Worm (Caenorhabditis elegans): ENCODE measurements around the gene C09E8.1.
"Not testable (repeated sequence)": the region's sequence is repeated elsewhere in the genome, so short reads cannot be mapped to it uniquely, and the experiment has no call there.

Gene C09E8.1

ce11 chrII:555371-555770 lies 914 bp upstream of the C09E8.1 start:
- no peak for TF ChIP-seq him-1 (tag; optimal IDR thresholded peaks at IDR 0.05)
- no peak for TF ChIP-seq dao-5 (tag; optimal IDR thresholded peaks at IDR 0.05)
- no peak for TF ChIP-seq W03F9.2 (tag; optimal IDR thresholded peaks at IDR 0.05)

- TF ChIP-seq dao-5 (tag; optimal IDR thresholded peaks at IDR 0.05) = no peak
- TF ChIP-seq W03F9.2 (tag; optimal IDR thresholded peaks at IDR 0.05) = no peak
- no peak for TF ChIP-seq him-1 (tag; optimal IDR thresholded peaks at IDR 0.05)
Observed at ce11 chrII:568776-569175, 12.5 kb downstream of the C09E8.1 start, which contains the start of gene W08F4.5. W08F4.5 (minus strand) TSS chrII:568876.

DNA sequence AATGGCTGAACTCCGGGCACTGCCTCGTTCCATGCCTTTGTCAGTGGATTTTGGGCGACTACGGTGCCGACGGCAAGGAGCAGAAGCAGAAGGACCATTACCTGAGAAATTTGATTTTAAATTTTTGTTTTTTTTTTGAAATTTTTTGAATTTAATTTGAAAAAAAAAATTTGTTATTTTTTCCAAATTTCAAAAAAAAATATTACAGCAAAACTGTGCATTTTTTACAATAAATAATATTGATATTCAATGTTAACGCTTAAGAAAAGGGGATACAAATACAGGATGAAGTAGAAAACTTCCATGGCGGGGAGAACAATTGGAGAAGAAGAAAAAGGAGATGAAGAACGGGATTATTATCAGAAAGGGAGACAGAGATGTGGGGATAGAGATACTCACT lies 15.7 kb downstream of the C09E8.1 start, which contains the start of gene mlt-8:
Gene mlt-8 (minus strand): TSS at position 101 of the 400 bp plus-strand sequence.
- TF ChIP-seq W03F9.2 (tag; optimal IDR thresholded peaks at IDR 0.05) (no peak), dao-5 (tag; optimal IDR thresholded peaks at IDR 0.05) (no peak)

DNA sequence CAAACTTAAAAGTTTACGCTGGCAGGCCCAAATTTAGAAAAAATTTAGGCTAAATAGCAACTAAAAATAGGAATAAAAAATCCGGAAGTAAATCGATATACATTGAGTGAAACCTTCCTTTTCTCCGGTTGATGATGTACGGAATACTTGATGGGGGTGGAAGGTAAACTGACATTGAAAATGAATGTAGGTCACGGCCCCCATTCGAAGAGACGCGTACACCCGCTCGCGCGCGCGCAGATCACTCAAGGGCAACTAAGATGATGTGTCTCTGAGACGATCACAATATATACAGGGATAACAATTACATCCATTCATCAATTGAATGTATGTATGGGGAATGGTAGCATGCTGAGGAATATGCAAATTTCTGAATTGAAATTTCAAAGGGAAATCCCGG lies 17.8 kb downstream of the C09E8.1 start:
- no peak for TF ChIP-seq W03F9.2 (tag; optimal IDR thresholded peaks at IDR 0.05)
- TF ChIP-seq dao-5 (tag; optimal IDR thresholded peaks at IDR 0.05) = no peak
- no peak for TF ChIP-seq him-1 (tag; optimal IDR thresholded peaks at IDR 0.05)

DNA sequence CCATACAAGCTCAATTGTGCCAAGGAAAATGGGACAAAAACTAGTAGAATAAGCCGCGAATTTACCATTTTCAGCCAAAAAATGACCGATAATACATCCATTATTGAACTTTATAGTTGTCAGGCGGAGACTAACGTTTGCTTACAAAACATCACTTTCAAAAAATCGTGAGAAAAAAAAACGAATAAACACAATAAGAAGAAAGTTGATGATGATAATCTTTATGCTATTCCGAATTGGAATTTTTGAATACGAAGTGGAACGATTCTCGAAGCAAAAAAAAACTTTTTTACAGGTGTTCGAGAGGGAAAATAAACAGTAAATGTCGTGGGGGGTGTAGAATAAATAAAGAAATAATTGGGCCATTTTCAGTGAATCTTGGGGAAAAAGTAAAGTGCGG lies 21.3 kb downstream of the C09E8.1 start, which contains the start of gene W08F4.7:
Gene W08F4.7 (minus strand): TSS at position 101 of the 400 bp plus-strand sequence.
- TF ChIP-seq W03F9.2 (tag; optimal IDR thresholded peaks at IDR 0.05) = no peak
- TF ChIP-seq him-1 (tag; optimal IDR thresholded peaks at IDR 0.05) = no peak
- TF ChIP-seq dao-5 (tag; optimal IDR thresholded peaks at IDR 0.05) = no peak

DNA sequence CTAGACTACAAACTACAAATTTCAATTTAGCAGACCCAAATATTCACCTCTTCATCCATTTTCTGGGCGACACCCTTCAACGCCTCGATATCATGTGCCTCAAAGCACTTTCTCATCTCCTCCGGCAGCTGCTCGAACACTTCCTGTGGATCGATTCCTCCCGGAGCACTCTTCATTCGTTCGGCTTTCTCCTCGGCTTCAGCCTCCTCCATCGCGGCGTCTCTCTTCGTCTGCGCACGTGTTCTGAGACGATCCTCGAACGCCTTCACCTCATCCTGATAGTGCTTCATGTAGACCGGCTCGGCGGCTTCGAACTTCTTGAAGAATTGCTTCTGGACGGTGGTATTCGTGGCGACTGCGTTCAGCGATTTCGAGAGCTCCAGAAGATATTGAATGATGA lies 22.5 kb downstream of the C09E8.1 start:
- no peak for TF ChIP-seq W03F9.2 (tag; optimal IDR thresholded peaks at IDR 0.05)
- TF ChIP-seq dao-5 (tag; optimal IDR thresholded peaks at IDR 0.05) = no peak
- TF ChIP-seq him-1 (tag; optimal IDR thresholded peaks at IDR 0.05) = no peak

- TF ChIP-seq him-1 (tag; optimal IDR thresholded peaks at IDR 0.05) (no peak), dao-5 (tag; optimal IDR thresholded peaks at IDR 0.05) (no peak), W03F9.2 (tag; optimal IDR thresholded peaks at IDR 0.05) (no peak)
Observed at ce11 chrII:580189-580643, 23.9 kb downstream of the C09E8.1 start, which contains the start of the genes cdc-37 and W08F4.3. cdc-37 (minus strand) TSS chrII:580593. W08F4.3 (plus strand) TSS chrII:580602.

DNA sequence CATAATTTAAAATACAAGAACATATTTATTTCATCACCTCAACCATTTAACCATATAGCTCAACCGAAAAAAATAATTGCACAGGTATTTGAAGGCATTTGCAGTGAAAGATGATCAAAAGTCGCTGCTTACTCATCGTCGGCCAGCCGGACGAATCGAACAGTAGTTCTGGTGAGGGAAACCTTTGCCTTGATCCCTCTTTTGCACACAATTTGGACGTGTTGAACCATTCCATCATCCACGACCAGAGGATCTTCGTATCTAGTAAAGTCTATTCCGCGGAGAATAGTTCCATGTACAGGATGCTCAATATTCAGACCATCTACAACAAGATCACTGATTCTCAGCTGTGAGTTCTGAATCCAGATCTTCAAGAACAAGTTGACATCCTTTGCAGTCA lies 25.7 kb downstream of the C09E8.1 start:
- TF ChIP-seq dao-5 (tag; optimal IDR thresholded peaks at IDR 0.05) = no peak
- TF ChIP-seq him-1 (tag; optimal IDR thresholded peaks at IDR 0.05) = no peak
- no peak for TF ChIP-seq W03F9.2 (tag; optimal IDR thresholded peaks at IDR 0.05)

DNA sequence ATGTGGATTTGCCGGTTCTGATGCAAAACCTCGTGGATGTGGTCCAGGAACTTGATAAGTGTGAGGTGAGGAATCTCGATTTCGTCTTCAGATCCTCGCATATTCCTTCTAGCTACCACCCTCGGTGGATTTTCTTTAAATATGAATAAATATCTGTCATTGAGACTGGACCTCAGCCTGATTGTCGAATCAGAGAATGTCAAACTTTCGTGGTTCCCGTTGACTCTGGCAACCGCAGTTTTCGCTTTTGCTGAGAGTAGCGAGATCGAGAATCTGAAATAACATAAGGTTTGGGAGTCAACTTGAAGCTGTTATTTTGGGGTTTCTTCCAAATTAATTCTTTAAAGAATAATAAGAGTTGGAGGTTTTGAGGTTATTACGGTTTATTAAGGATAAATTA lies 26.4 kb downstream of the C09E8.1 start, which contains the start of gene fbxb-14:
Gene fbxb-14 (minus strand): TSS at position 101 of the 400 bp plus-strand sequence.
- TF ChIP-seq him-1 (tag; optimal IDR thresholded peaks at IDR 0.05) = no peak
- no peak for TF ChIP-seq dao-5 (tag; optimal IDR thresholded peaks at IDR 0.05)
- no peak for TF ChIP-seq W03F9.2 (tag; optimal IDR thresholded peaks at IDR 0.05)

DNA sequence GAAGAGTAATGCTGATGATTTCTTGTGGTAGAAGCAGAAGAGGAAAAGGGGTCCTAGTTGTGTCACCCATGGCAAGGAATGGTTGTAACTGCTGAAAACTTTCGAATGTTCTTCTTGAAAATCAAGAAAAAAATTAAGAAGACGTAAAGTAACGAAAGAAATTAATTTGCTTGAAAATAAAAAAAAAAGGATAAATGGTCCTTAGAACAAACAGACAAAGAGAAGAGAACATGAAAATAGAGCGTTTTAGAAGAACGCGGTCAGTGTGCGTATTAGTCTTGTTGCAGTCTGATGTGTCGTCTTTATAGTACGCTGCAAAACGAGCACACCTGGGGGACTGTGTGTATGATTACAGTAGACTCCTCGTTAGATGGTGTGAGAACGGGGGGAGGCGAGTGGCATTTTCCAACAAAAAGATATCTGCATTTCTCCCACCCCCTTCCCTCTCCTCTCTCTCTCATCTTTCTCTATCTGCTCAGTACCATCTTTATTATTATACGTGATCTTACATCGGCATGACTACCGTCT lies 28.1 kb downstream of the C09E8.1 start, which contains the start of the genes W08F4.12 and W08F4.13:
Gene W08F4.12 (minus strand): TSS at position 101 of the 528 bp plus-strand sequence.
Gene W08F4.13 (plus strand): TSS at position 478 of the 528 bp plus-strand sequence.
- TF ChIP-seq him-1 (tag; optimal IDR thresholded peaks at IDR 0.05) = no peak
- TF ChIP-seq W03F9.2 (tag; optimal IDR thresholded peaks at IDR 0.05) = no peak
- no peak for TF ChIP-seq dao-5 (tag; optimal IDR thresholded peaks at IDR 0.05)

ce11 chrII:587533-587932 lies 31.2 kb downstream of the C09E8.1 start, which contains the start of gene fbxb-34:
fbxb-34 (plus strand) TSS chrII:587833.
- TF ChIP-seq him-1 (tag; optimal IDR thresholded peaks at IDR 0.05) (no peak), W03F9.2 (tag; optimal IDR thresholded peaks at IDR 0.05) (no peak), dao-5 (tag; optimal IDR thresholded peaks at IDR 0.05) (no peak)

ce11 chrII:591110-591509 lies 34.8 kb downstream of the C09E8.1 start, which contains the start of gene W08F4.10:
W08F4.10 (minus strand) TSS chrII:591210.
- TF ChIP-seq dao-5 (tag; optimal IDR thresholded peaks at IDR 0.05) = no peak
- TF ChIP-seq him-1 (tag; optimal IDR thresholded peaks at IDR 0.05) = no peak
- TF ChIP-seq W03F9.2 (tag; optimal IDR thresholded peaks at IDR 0.05) = no peak

ce11 chrII:593221-593620 lies 36.9 kb downstream of the C09E8.1 start, which contains the start of gene W08F4.1:
W08F4.1 (plus strand) TSS chrII:593521.
- not testable (repeated sequence) for TF ChIP-seq dao-5, W03F9.2, him-1 (tag; optimal IDR thresholded peaks at IDR 0.05)

DNA sequence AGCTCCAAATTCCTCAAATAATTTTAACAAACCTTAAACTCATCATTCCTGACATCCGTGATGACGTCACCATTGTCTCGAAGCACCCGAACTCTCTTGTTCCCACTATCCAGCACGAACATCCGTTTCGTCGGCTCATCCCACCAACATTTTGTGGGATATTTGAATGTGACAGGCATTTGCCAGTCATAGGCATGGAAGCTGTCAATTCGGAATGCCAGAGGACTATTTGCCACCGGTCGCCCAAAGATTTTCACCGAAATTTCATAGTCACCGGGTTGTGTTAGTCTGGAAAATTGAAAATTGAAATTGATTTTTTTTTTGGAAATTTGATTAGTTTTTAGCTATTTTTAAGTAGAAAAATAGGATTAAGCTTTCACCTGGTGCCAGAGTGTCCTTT lies 40.4 kb downstream of the C09E8.1 start:
- no peak for TF ChIP-seq dao-5 (tag; optimal IDR thresholded peaks at IDR 0.05)
- no peak for TF ChIP-seq W03F9.2 (tag; optimal IDR thresholded peaks at IDR 0.05)
- no peak for TF ChIP-seq him-1 (tag; optimal IDR thresholded peaks at IDR 0.05)
